Worm (Caenorhabditis elegans): ENCODE results near the gene daf-4.

Gene daf-4

DNA sequence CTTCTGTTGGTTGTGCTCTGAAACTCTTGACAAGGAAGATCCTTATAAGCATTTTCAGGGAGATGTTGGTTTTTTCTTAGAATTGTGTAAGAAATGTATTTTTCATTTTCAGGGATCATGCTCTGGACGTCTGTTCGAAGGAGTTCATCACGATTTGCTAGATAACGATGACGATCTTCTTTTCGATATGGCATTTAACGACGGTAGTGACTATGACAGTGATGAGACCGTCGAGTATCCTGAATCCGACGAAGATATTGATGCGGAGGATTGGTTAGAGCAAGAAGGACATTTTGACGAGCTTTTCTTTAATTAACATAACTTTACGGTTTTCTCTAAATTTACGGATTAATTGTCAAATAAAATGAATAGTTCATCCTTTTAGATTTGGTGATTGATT is 36.2 kb upstream of the daf-4 start (continued):
- TF ChIP-seq cebp-1 (GFP tag; IDR thresholded peaks at IDR 0.05) (no peak), cebp-1 (tag; optimal IDR thresholded peaks at IDR 0.05) (peak; percentile 29), F22D6.2 (tag; optimal IDR thresholded peaks at IDR 0.05) (no peak), akir-1 (GFP tag; optimal IDR thresholded peaks at IDR 0.05) (no peak), ceh-27 (GFP tag; optimal IDR thresholded peaks at IDR 0.05) (no peak), nfyb-1 (GFP tag; IDR thresholded peaks at IDR 0.05) (peak; percentile 48; the same call in 1 of the 2 replicates), fkh-3 (tag; optimal IDR thresholded peaks at IDR 0.05) (no peak), nhr-90 (tag; optimal IDR thresholded peaks at IDR 0.05) (no peak), bed-2 (GFP tag; IDR thresholded peaks at IDR 0.05) (no peak), him-1 (tag; optimal IDR thresholded peaks at IDR 0.05) (peak; percentile 30), snpc-3.4 (tag; optimal IDR thresholded peaks at IDR 0.05) (peak; percentile 63), F23B12.7 (tag; optimal IDR thresholded peaks at IDR 0.05; ENCODE audit: insufficient read depth) (no peak), ccch-3 (GFP tag; optimal IDR thresholded peaks at IDR 0.05) (no peak), B0019.2 (GFP tag; conservative IDR thresholded peaks at IDR 0.05) (no peak), F33H1.4 (GFP tag; IDR thresholded peaks at IDR 0.05) (peak; percentile 33; the same call in 1 of the 2 replicates), hmg-1.2 (GFP tag; IDR thresholded peaks at IDR 0.05) (no peak), nfya-2 (GFP tag; IDR thresholded peaks at IDR 0.05) (no peak), mcd-1 (GFP tag; IDR thresholded peaks at IDR 0.05) (no peak), F49E8.2 (tag; optimal IDR thresholded peaks at IDR 0.05; ENCODE audit: insufficient read depth) (peak; percentile 14), F57C9.4 (tag; optimal IDR thresholded peaks at IDR 0.05) (no peak), lin-54 (GFP tag; optimal IDR thresholded peaks at IDR 0.05) (peak; percentile 40), sptf-2 (GFP tag; optimal IDR thresholded peaks at IDR 0.05) (no peak), mxl-1 (tag; optimal IDR thresholded peaks at IDR 0.05) (no peak), attf-3 (GFP tag; conservative IDR thresholded peaks at IDR 0.05) (no peak), hmg-20 (GFP tag; IDR thresholded peaks at IDR 0.05) (no peak), B0035.1 (tag; optimal IDR thresholded peaks at IDR 0.05) (no peak), ceh-58 (GFP tag; IDR thresholded peaks at IDR 0.05) (0 out of 2 replicates have a peak, but pooled peaks have one; percentile 50), let-526 (GFP tag; IDR thresholded peaks at IDR 0.05) (no peak), dpl-1 (GFP tag; optimal IDR thresholded peaks at IDR 0.05) (no peak), lsl-1 (GFP tag; optimal IDR thresholded peaks at IDR 0.05) (peak; percentile 24), ztf-3 (GFP tag; optimal IDR thresholded peaks at IDR 0.05) (no peak), ztf-6 (GFP tag; IDR thresholded peaks at IDR 0.05) (no peak), ZK185.1 (tag; optimal IDR thresholded peaks at IDR 0.05; ENCODE audit: poor library complexity, severe bottlenecking) (peak; percentile 9), Y53G8AR.9 (GFP tag; conservative IDR thresholded peaks at IDR 0.05) (no peak), Y79H2A.3 (GFP tag; conservative IDR thresholded peaks at IDR 0.05) (0 out of 2 replicates have a peak, but pooled peaks have one; percentile 59), unc-130 (GFP tag; optimal IDR thresholded peaks at IDR 0.05) (no peak), ztf-26 (tag; optimal IDR thresholded peaks at IDR 0.05) (no peak), nhr-80 (tag; optimal IDR thresholded peaks at IDR 0.05) (no peak), madf-10 (tag; optimal IDR thresholded peaks at IDR 0.05) (no peak), F37B4.10 (GFP tag; IDR thresholded peaks at IDR 0.05) (no peak), lin-26 (GFP tag; IDR thresholded peaks at IDR 0.05) (no peak; the same call in 1 of the 2 replicates), K12H6.12 (tag; optimal IDR thresholded peaks at IDR 0.05) (no peak), hsf-1 (GFP tag; IDR thresholded peaks at IDR 0.05) (peak; percentile 46; the same call in 1 of the 2 replicates), C06A6.2 (GFP tag; conservative IDR thresholded peaks at IDR 0.05) (no peak), lin-35 (GFP tag; optimal IDR thresholded peaks at IDR 0.05) (peak in 1 of 3 experiments; percentile 26), egrh-3 (GFP tag; IDR thresholded peaks at IDR 0.05) (no peak), efl-1 (GFP tag; optimal IDR thresholded peaks at IDR 0.05) (no peak), D2030.7 (GFP tag; IDR thresholded peaks at IDR 0.05) (peak; percentile 43; the same call in 1 of the 2 replicates), madf-6 (GFP tag; IDR thresholded peaks at IDR 0.05) (peak; percentile 52)

Measured in whole organism, young adult.